Fruit fly (Drosophila melanogaster) whole organism, embryonic: ENCODE results near the gene Syx5.

Experiments
- Abd-B ChIP-seq: fragments of 200-800 bp; sonication (Bioruptor generic); optimal IDR thresholded peaks from 2 replicates; lab custom pipeline; 2018; ENCODE audit warnings: missing biosample characterization, mild to moderate bottlenecking, missing genetic modification characterization, moderate library complexity
- Atf6 ChIP-seq: fragments of 200-800 bp; sonication (Bioruptor generic); IDR thresholded peaks from 2 replicates; pipeline ENCODE4 v1.3.6; 2022; ENCODE audit warnings: missing biosample characterization, missing genetic modification characterization
- BEAF-32 ChIP-seq: fragments of 200-800 bp; sonication (Bioruptor generic); optimal IDR thresholded peaks from 3 replicates; lab custom pipeline; 2017; ENCODE audit warnings: missing biosample characterization, missing genetic modification characterization, mild to moderate bottlenecking, moderate library complexity, missing genetic modification reagents
- Bdp1 ChIP-seq: fragments of 200-800 bp; sonication (Bioruptor generic); optimal IDR thresholded peaks from 3 replicates; lab custom pipeline; 2016; ENCODE audit warnings: missing biosample characterization, missing genetic modification characterization
- Bteb2 ChIP-seq: fragments of 200-800 bp; sonication (Bioruptor generic); optimal IDR thresholded peaks from 2 replicates; lab custom pipeline; 2016; ENCODE audit warnings: missing biosample characterization, missing genetic modification characterization
- CG12744 ChIP-seq: fragments of 200-800 bp; sonication (Bioruptor generic); optimal IDR thresholded peaks from 2 replicates; lab custom pipeline; 2016; ENCODE audit warnings: missing biosample characterization, missing genetic modification characterization
- CG13296 ChIP-seq: fragments of 200-800 bp; sonication (Bioruptor generic); optimal IDR thresholded peaks from 3 replicates; lab custom pipeline; 2018; ENCODE audit warnings: missing biosample characterization, mild to moderate bottlenecking, missing genetic modification characterization
- CG1647 ChIP-seq: fragments of 200-800 bp; sonication (Bioruptor generic); optimal IDR thresholded peaks from 3 replicates; lab custom pipeline; 2016; ENCODE audit warnings: missing biosample characterization, missing genetic modification characterization
- CG2678 ChIP-seq: fragments of 200-800 bp; sonication (Bioruptor generic); optimal IDR thresholded peaks from 3 replicates; lab custom pipeline; 2019; ENCODE audit warnings: missing biosample characterization, mild to moderate bottlenecking, missing genetic modification characterization, moderate library complexity
- CG31224 ChIP-seq: fragments of 200-800 bp; sonication (Bioruptor generic); IDR thresholded peaks from 2 replicates; pipeline ENCODE4 v1.3.6; 2022; ENCODE audit warnings: missing biosample characterization, missing genetic modification characterization
- CG6175 ChIP-seq: fragments of 200-800 bp; sonication (Bioruptor generic); IDR thresholded peaks from 3 replicates; pipeline ENCODE4 v1.3.6; 2022; ENCODE audit warnings: missing biosample characterization, missing genetic modification characterization
- CG6683 ChIP-seq: fragments of 200-800 bp; sonication (Bioruptor generic); optimal IDR thresholded peaks from 2 replicates; lab custom pipeline; 2017; ENCODE audit warnings: missing biosample characterization, mild to moderate bottlenecking, missing genetic modification characterization, missing genetic modification reagents
- CG6791 ChIP-seq: fragments of 200-800 bp; sonication (Bioruptor generic); IDR thresholded peaks from 3 replicates; pipeline ENCODE4 v1.3.6; 2022; ENCODE audit warnings: missing biosample characterization, missing genetic modification characterization; ENCODE audit not compliant: partially characterized antibody
- CG7357 ChIP-seq: fragments of 200-800 bp; sonication (Bioruptor generic); IDR thresholded peaks from 3 replicates; pipeline ENCODE4 v1.3.6; 2022; ENCODE audit warnings: missing biosample characterization, missing genetic modification characterization
- CG8388 ChIP-seq: fragments of 200-800 bp; sonication (Bioruptor generic); optimal IDR thresholded peaks from 2 replicates; lab custom pipeline; 2019; ENCODE audit warnings: missing biosample characterization, mild to moderate bottlenecking, missing genetic modification characterization, moderate library complexity
- CG9797 ChIP-seq: fragments of 200-800 bp; sonication (Bioruptor generic); optimal IDR thresholded peaks from 3 replicates; lab custom pipeline; 2018; ENCODE audit warnings: missing biosample characterization, mild to moderate bottlenecking, missing genetic modification characterization
- CG9932 ChIP-seq: fragments of 200-800 bp; sonication (Bioruptor generic); IDR thresholded peaks from 2 replicates; pipeline ENCODE4 v1.3.6; 2022; ENCODE audit warnings: missing biosample characterization, missing genetic modification characterization
- Camta ChIP-seq: fragments of 200-800 bp; sonication (Bioruptor generic); optimal IDR thresholded peaks from 2 replicates; lab custom pipeline; 2016; ENCODE audit warnings: missing biosample characterization, missing genetic modification characterization
- Chrac-16 ChIP-seq: fragments of 200-800 bp; sonication (Bioruptor generic); optimal IDR thresholded peaks from 3 replicates; lab custom pipeline; 2016; ENCODE audit warnings: missing biosample characterization, missing genetic modification characterization
- ERR ChIP-seq: fragments of 200-800 bp; sonication (Bioruptor generic); optimal IDR thresholded peaks from 2 replicates; lab custom pipeline; 2016; ENCODE audit warnings: missing biosample characterization, missing genetic modification characterization
- Fer1 ChIP-seq: fragments of 200-800 bp; sonication (Bioruptor generic); optimal IDR thresholded peaks from 2 replicates; lab custom pipeline; 2017; ENCODE audit warnings: missing biosample characterization, mild to moderate bottlenecking, missing genetic modification characterization
- Hey ChIP-seq: fragments of 200-800 bp; sonication (Bioruptor generic); optimal IDR thresholded peaks from 3 replicates; lab custom pipeline; 2018; ENCODE audit warnings: missing biosample characterization, mild to moderate bottlenecking, missing genetic modification characterization
- HmgZ ChIP-seq: fragments of 200-800 bp; sonication (Bioruptor generic); optimal IDR thresholded peaks from 2 replicates; lab custom pipeline; 2018; ENCODE audit warnings: missing biosample characterization, mild to moderate bottlenecking, missing genetic modification characterization
- MTF-1 ChIP-seq: fragments of 200-800 bp; sonication (Bioruptor generic); optimal IDR thresholded peaks from 2 replicates; lab custom pipeline; 2018; ENCODE audit warnings: missing biosample characterization, mild to moderate bottlenecking, missing genetic modification characterization, borderline replicate concordance
- Mes4 ChIP-seq: fragments of 200-800 bp; sonication (Bioruptor generic); optimal IDR thresholded peaks from 2 replicates; lab custom pipeline; 2016; ENCODE audit warnings: missing biosample characterization, missing genetic modification characterization
- NK7.1 ChIP-seq: fragments of 200-800 bp; sonication (Bioruptor generic); optimal IDR thresholded peaks from 3 replicates; lab custom pipeline; 2016; ENCODE audit warnings: missing biosample characterization, missing genetic modification characterization
- Optix ChIP-seq: fragments of 200-800 bp; sonication (Bioruptor generic); IDR thresholded peaks from 3 replicates; pipeline ENCODE4 v1.3.6; 2022; ENCODE audit warnings: missing biosample characterization, missing genetic modification characterization
- Ssrp ChIP-seq: fragments of 200-800 bp; sonication (Bioruptor generic); optimal IDR thresholded peaks from 2 replicates; lab custom pipeline; 2018; ENCODE audit warnings: missing biosample characterization, mild to moderate bottlenecking, missing genetic modification characterization, moderate library complexity
- Stat92E ChIP-seq, 3 experiments: fragments of >200 bp in 2 of 3; fragments of 200-800 bp in 1 of 3; sonication (Bioruptor generic) in 1 of 3; optimal IDR thresholded peaks; 2 replicates each; lab custom pipeline; 2017 to 2019; ENCODE audit warnings: missing biosample characterization in 3 of 3, missing genetic modification characterization in 3 of 3, mild to moderate bottlenecking in 1 of 3, moderate library complexity in 1 of 3
- Tbp ChIP-seq: fragments of >200 bp; optimal IDR thresholded peaks from 2 replicates; lab custom pipeline; 2018; ENCODE audit warnings: missing biosample characterization, missing genetic modification characterization
- bcd ChIP-seq: fragments of 200-800 bp; sonication (Bioruptor generic); optimal IDR thresholded peaks from 2 replicates; lab custom pipeline; 2017; ENCODE audit warnings: missing biosample characterization, mild to moderate bottlenecking, missing genetic modification characterization
- chif ChIP-seq, 2 experiments: fragments of 200-800 bp; sonication (Bioruptor generic); optimal IDR thresholded peaks; 3 replicates each; lab custom pipeline; 2016; ENCODE audit warnings: missing biosample characterization in 2 of 2, missing genetic modification characterization in 2 of 2
- crol ChIP-seq: fragments of 200-800 bp; sonication (Bioruptor generic); IDR thresholded peaks from 2 replicates; pipeline ENCODE4 v1.3.6; 2022; ENCODE audit warnings: missing biosample characterization, missing genetic modification characterization
- fd102C ChIP-seq: fragments of 200-800 bp; sonication (Bioruptor generic); optimal IDR thresholded peaks from 2 replicates; lab custom pipeline; 2018; ENCODE audit warnings: missing biosample characterization, mild to moderate bottlenecking, missing genetic modification characterization, moderate library complexity
- gce ChIP-seq: fragments of 200-800 bp; sonication (Bioruptor generic); IDR thresholded peaks from 3 replicates; pipeline ENCODE4 v1.3.6; 2022; ENCODE audit warnings: missing biosample characterization, missing genetic modification characterization
- gcm ChIP-seq: fragments of 200-800 bp; sonication (Bioruptor generic); optimal IDR thresholded peaks from 2 replicates; lab custom pipeline; 2019; ENCODE audit warnings: missing biosample characterization, mild to moderate bottlenecking, missing genetic modification characterization, moderate library complexity
- gro ChIP-seq: fragments of 200-800 bp; sonication (Bioruptor generic); optimal IDR thresholded peaks from 2 replicates; lab custom pipeline; 2016; ENCODE audit warnings: missing biosample characterization, missing genetic modification characterization
- jing ChIP-seq: fragments of 200-800 bp; sonication (Bioruptor generic); optimal IDR thresholded peaks from 2 replicates; lab custom pipeline; 2018; ENCODE audit warnings: missing biosample characterization, mild to moderate bottlenecking, missing genetic modification characterization
- lab ChIP-seq: fragments of 200-800 bp; sonication (Bioruptor generic); optimal IDR thresholded peaks from 3 replicates; lab custom pipeline; 2017; ENCODE audit warnings: missing biosample characterization, missing genetic modification characterization, mild to moderate bottlenecking, moderate library complexity, missing genetic modification reagents
- maf-S ChIP-seq: fragments of 200-800 bp; sonication (Bioruptor generic); optimal IDR thresholded peaks from 2 replicates; lab custom pipeline; 2016; ENCODE audit warnings: missing biosample characterization, missing genetic modification characterization
- nmo ChIP-seq: fragments of 200-800 bp; sonication (Bioruptor generic); optimal IDR thresholded peaks from 2 replicates; lab custom pipeline; 2018; ENCODE audit warnings: missing biosample characterization, mild to moderate bottlenecking, missing genetic modification characterization, moderate library complexity
- org-1 ChIP-seq: fragments of 200-800 bp; sonication (Bioruptor generic); optimal IDR thresholded peaks from 2 replicates; lab custom pipeline; 2017; ENCODE audit warnings: missing biosample characterization, missing genetic modification characterization
- pfk ChIP-seq: fragments of 200-800 bp; sonication (Bioruptor generic); optimal IDR thresholded peaks from 2 replicates; lab custom pipeline; 2018; ENCODE audit warnings: missing biosample characterization, mild to moderate bottlenecking, missing genetic modification characterization, moderate library complexity
- psq ChIP-seq: fragments of 200-800 bp; sonication (Bioruptor generic); optimal IDR thresholded peaks from 2 replicates; lab custom pipeline; 2017; ENCODE audit warnings: missing biosample characterization, missing genetic modification characterization
- slp2 ChIP-seq: fragments of 200-800 bp; sonication (Bioruptor generic); optimal IDR thresholded peaks from 2 replicates; lab custom pipeline; 2016; ENCODE audit warnings: missing biosample characterization, missing genetic modification characterization
- sna ChIP-seq: fragments of 200-800 bp; sonication (Bioruptor generic); IDR thresholded peaks from 2 replicates; pipeline ENCODE4 v1.3.6; 2022; ENCODE audit warnings: missing biosample characterization, missing genetic modification characterization; ENCODE audit not compliant: partially characterized antibody
- zfh2 ChIP-seq: fragments of 200-800 bp; sonication (Bioruptor generic); optimal IDR thresholded peaks from 2 replicates; lab custom pipeline; 2016; ENCODE audit warnings: missing biosample characterization, missing genetic modification characterization

Gene Syx5

dm6 chr2L:16317131-16317530 lies 10.0 kb downstream of the Syx5 start (continued):
- TF ChIP-seq crol (GFP tag; lab: Robert Waterston, UW), result 0 out of 2 replicates have a peak, but pooled peaks have one; percentile 50
- TF ChIP-seq CG6683 (GFP tag; lab: Kevin White, UChicago), result no peak
- peak; percentile 1 for TF ChIP-seq lab
- TF ChIP-seq HmgZ (tag; lab: Kevin White, UChicago), result no peak
- TF ChIP-seq psq (GFP tag; lab: Kevin White, UChicago), result no peak
- TF ChIP-seq Chrac-16 (GFP tag; lab: Kevin White, UChicago), result no peak

DNA sequence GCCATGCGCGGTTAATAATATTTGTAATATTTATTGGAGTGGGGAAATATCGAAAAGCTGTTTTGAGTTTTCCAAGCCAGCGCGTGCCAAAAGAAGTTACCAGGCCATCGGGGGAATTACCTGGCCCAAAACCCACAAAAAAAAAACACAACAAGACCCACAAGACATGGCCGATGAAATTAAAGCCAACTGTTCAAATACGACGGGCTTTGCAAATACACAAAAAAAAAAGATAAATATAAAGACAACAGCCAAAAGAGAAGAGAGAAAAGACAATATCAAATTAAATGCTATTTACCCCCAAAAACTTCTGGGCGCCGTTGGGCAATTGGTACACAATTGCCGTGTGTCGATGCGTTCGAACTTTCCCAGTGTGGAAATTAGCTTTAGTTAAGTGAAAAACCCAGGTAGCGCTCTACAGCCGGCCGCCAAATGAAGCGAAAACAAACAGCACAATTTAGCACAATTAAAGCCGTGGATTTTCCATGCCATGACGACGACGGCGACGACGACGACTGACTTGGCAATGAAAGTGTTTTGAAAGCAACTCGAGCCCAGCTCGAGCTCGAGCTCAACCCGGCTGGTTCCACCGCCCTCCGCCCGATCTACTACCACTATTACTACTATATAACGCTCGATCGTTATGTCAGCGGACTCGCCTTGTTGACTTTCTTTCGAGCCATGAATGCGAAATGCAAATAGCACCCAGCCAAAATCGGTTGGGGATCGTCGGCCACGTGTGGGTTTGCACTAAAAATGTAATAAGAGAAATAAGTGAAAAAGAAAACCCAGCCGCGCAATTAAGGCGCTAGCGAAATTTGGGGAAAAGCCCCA lies 10.8 kb downstream of the Syx5 start:
- TF ChIP-seq Bteb2 (GFP tag; lab: Kevin White, UChicago) (peak; percentile 32), CG13296 (GFP tag; lab: Kevin White, UChicago) (peak; percentile 66), chif (GFP tag; optimal IDR thresholded peaks at IDR 0.05; lab: Kevin White, UChicago) (no peak), CG9797 (no peak), Fer1 (GFP tag; lab: Kevin White, UChicago) (peak; percentile 72), jing (GFP tag; lab: Kevin White, UChicago) (no peak), CG2678 (tag; lab: Kevin White, UChicago) (peak; percentile 64), ERR (no peak), Stat92E (GFP tag; optimal IDR thresholded peaks at IDR 0.05; lab: Kevin White, UChicago) (no peak), sna (GFP tag; lab: Robert Waterston, UW) (no peak), CG6791 (GFP tag; lab: Robert Waterston, UW) (no peak), Optix (no peak), CG12744 (GFP tag; lab: Kevin White, UChicago) (peak; percentile 34), Tbp (no peak), Atf6 (GFP tag; lab: Robert Waterston, UW) (peak; percentile 71), MTF-1 (GFP tag; lab: Kevin White, UChicago) (peak; percentile 70), bcd (GFP tag; lab: Kevin White, UChicago) (peak; percentile 6), CG1647 (GFP tag; lab: Kevin White, UChicago) (peak; percentile 37), zfh2 (GFP tag; lab: Kevin White, UChicago) (no peak), CG6175 (GFP tag; lab: Robert Waterston, UW) (no peak), CG8388 (GFP tag; lab: Kevin White, UChicago) (no peak), org-1 (GFP tag; lab: Kevin White, UChicago) (peak; percentile 20), maf-S (peak; percentile 12), gce (GFP tag; lab: Robert Waterston, UW) (no peak), nmo (no peak), Hey (tag; lab: Kevin White, UChicago) (peak; percentile 0), CG31224 (no peak), Bdp1 (no peak), slp2 (peak; percentile 24), CG7357 (GFP tag; lab: Robert Waterston, UW) (no peak), CG9932 (peak; percentile 46; the same call in 1 of the 2 replicates), NK7.1 (GFP tag; lab: Kevin White, UChicago) (peak; percentile 40), fd102C (no peak), Abd-B (GFP tag; lab: Kevin White, UChicago) (no peak), gro (GFP tag; lab: Kevin White, UChicago) (peak; percentile 39), gcm (GFP tag; lab: Kevin White, UChicago) (peak; percentile 8), Camta (GFP tag; lab: Kevin White, UChicago) (peak; percentile 4), Chrac-16 (GFP tag; lab: Kevin White, UChicago) (no peak), BEAF-32 (GFP tag; lab: Kevin White, UChicago) (no peak), Mes4 (GFP tag; lab: Kevin White, UChicago) (peak; percentile 9), Ssrp (tag; lab: Kevin White, UChicago) (no peak), pfk (GFP tag; lab: Kevin White, UChicago) (peak; percentile 48)
